Fruit fly (Drosophila melanogaster) whole organism, embryonic: ENCODE results near the gene CG33664.

Experiments used
- Atf-2 ChIP-seq: fragments of 200-800 bp; sonication (Bioruptor generic); optimal IDR thresholded peaks from 2 replicates; lab custom pipeline; 2016; ENCODE audit warnings: missing biosample characterization, missing genetic modification characterization
- CG10543 ChIP-seq: fragments of 200-800 bp; sonication (Bioruptor generic); optimal IDR thresholded peaks from 3 replicates; lab custom pipeline; 2017; ENCODE audit warnings: missing biosample characterization, mild to moderate bottlenecking, missing genetic modification characterization, moderate library complexity
- CG10565 ChIP-seq: fragments of 200-800 bp; sonication (Bioruptor generic); optimal IDR thresholded peaks from 3 replicates; lab custom pipeline; 2016; ENCODE audit warnings: missing biosample characterization, mild to moderate bottlenecking, missing genetic modification characterization
- CG10654 ChIP-seq: fragments of 200-800 bp; sonication (Bioruptor generic); optimal IDR thresholded peaks from 2 replicates; lab custom pipeline; 2016; ENCODE audit warnings: missing biosample characterization, missing genetic modification characterization
- CG12104 ChIP-seq: fragments of 200-800 bp; sonication (Bioruptor generic); optimal IDR thresholded peaks from 3 replicates; lab custom pipeline; 2016; ENCODE audit warnings: missing biosample characterization, missing genetic modification characterization
- CG12942 ChIP-seq: fragments of 200-800 bp; sonication (Bioruptor generic); optimal IDR thresholded peaks from 3 replicates; lab custom pipeline; 2016; ENCODE audit warnings: missing biosample characterization, missing genetic modification characterization
- CG14860 ChIP-seq: fragments of 200-800 bp; sonication (Bioruptor generic); IDR thresholded peaks from 3 replicates; pipeline ENCODE4 v1.3.6; 2022; ENCODE audit warnings: missing biosample characterization, missing genetic modification characterization; ENCODE audit not compliant: partially characterized antibody
- CG15601 ChIP-seq: fragments of 200-800 bp; sonication (Bioruptor generic); optimal IDR thresholded peaks from 3 replicates; lab custom pipeline; 2019; ENCODE audit warnings: missing biosample characterization, mild to moderate bottlenecking, missing genetic modification characterization, moderate library complexity
- CG16863 ChIP-seq: fragments of 200-800 bp; sonication (Bioruptor generic); optimal IDR thresholded peaks from 3 replicates; lab custom pipeline; 2016; ENCODE audit warnings: missing biosample characterization, missing genetic modification characterization
- CG18011 ChIP-seq: fragments of 200-800 bp; sonication (Bioruptor generic); optimal IDR thresholded peaks from 2 replicates; lab custom pipeline; 2017; ENCODE audit warnings: missing biosample characterization, missing genetic modification characterization, mild to moderate bottlenecking, moderate library complexity, missing genotype
- CG2116 ChIP-seq: fragments of 200-800 bp; sonication (Bioruptor generic); optimal IDR thresholded peaks from 3 replicates; lab custom pipeline; 2018; ENCODE audit warnings: missing biosample characterization, mild to moderate bottlenecking, missing genetic modification characterization
- CG2875 ChIP-seq: fragments of 200-800 bp; sonication (Bioruptor generic); optimal IDR thresholded peaks from 2 replicates; lab custom pipeline; 2017; ENCODE audit warnings: missing biosample characterization, mild to moderate bottlenecking, missing genetic modification characterization, missing genetic modification reagents
- CG34224 ChIP-seq: fragments of 200-800 bp; sonication (Bioruptor generic); IDR thresholded peaks from 3 replicates; pipeline ENCODE4 v1.3.6; 2022; ENCODE audit warnings: missing biosample characterization, missing genetic modification characterization; ENCODE audit not compliant: partially characterized antibody
- CG4328 ChIP-seq: fragments of 200-800 bp; sonication (Bioruptor generic); optimal IDR thresholded peaks from 3 replicates; lab custom pipeline; 2017; ENCODE audit warnings: missing biosample characterization, missing genetic modification reagents, missing genetic modification characterization
- CG4707 ChIP-seq: fragments of 200-800 bp; sonication (Bioruptor generic); optimal IDR thresholded peaks from 2 replicates; lab custom pipeline; 2018; ENCODE audit warnings: missing biosample characterization, mild to moderate bottlenecking, missing genetic modification characterization, moderate library complexity
- CG6683 ChIP-seq: fragments of 200-800 bp; sonication (Bioruptor generic); optimal IDR thresholded peaks from 2 replicates; lab custom pipeline; 2017; ENCODE audit warnings: missing biosample characterization, mild to moderate bottlenecking, missing genetic modification characterization, missing genetic modification reagents
- CG7745 ChIP-seq: fragments of 200-800 bp; sonication (Bioruptor generic); optimal IDR thresholded peaks from 2 replicates; lab custom pipeline; 2018; ENCODE audit warnings: missing biosample characterization, mild to moderate bottlenecking, missing genetic modification characterization, moderate library complexity
- CG8388 ChIP-seq: fragments of 200-800 bp; sonication (Bioruptor generic); optimal IDR thresholded peaks from 2 replicates; lab custom pipeline; 2019; ENCODE audit warnings: missing biosample characterization, mild to moderate bottlenecking, missing genetic modification characterization, moderate library complexity
- CG9609 ChIP-seq: fragments of 200-800 bp; sonication (Bioruptor generic); optimal IDR thresholded peaks from 3 replicates; lab custom pipeline; 2016; ENCODE audit warnings: missing biosample characterization, missing genetic modification characterization
- CG9876 ChIP-seq: fragments of 200-800 bp; sonication (Bioruptor generic); optimal IDR thresholded peaks from 2 replicates; lab custom pipeline; 2016; ENCODE audit warnings: missing biosample characterization, missing genetic modification characterization
- Chrac-16 ChIP-seq: fragments of 200-800 bp; sonication (Bioruptor generic); optimal IDR thresholded peaks from 3 replicates; lab custom pipeline; 2016; ENCODE audit warnings: missing biosample characterization, missing genetic modification characterization
- Dref ChIP-seq: fragments of 200-800 bp; sonication (Bioruptor generic); IDR thresholded peaks from 2 replicates; pipeline ENCODE4 v1.3.6; 2022; ENCODE audit warnings: missing biosample characterization, missing genetic modification characterization
- Lpt ChIP-seq: fragments of >200 bp; optimal IDR thresholded peaks from 2 replicates; lab custom pipeline; 2018; ENCODE audit warnings: missing biosample characterization, missing genetic modification characterization
- MBD-R2 ChIP-seq: fragments of 200-800 bp; sonication (Bioruptor generic); IDR thresholded peaks from 2 replicates; pipeline ENCODE4 v1.3.6; 2022; ENCODE audit warnings: missing biosample characterization, missing genetic modification characterization
- Med ChIP-seq: fragments of 200-800 bp; sonication (Bioruptor generic); peaks from one replicate; lab custom pipeline; 2016; ENCODE audit warnings: missing biosample characterization, missing genetic modification characterization, mild to moderate bottlenecking, inconsistent platforms, moderate library complexity
- Myb ChIP-seq: fragments of 200-800 bp; sonication (Bioruptor generic); optimal IDR thresholded peaks from 2 replicates; lab custom pipeline; 2016; ENCODE audit warnings: missing biosample characterization, missing genetic modification characterization
- Usf ChIP-seq: fragments of 200-800 bp; sonication (Bioruptor generic); optimal IDR thresholded peaks from 2 replicates; lab custom pipeline; 2017; ENCODE audit warnings: missing genotype, missing biosample characterization, missing genetic modification characterization
- abd-A ChIP-seq: fragments of 200-800 bp; sonication (Bioruptor generic); optimal IDR thresholded peaks from 3 replicates; lab custom pipeline; 2019; ENCODE audit warnings: missing biosample characterization, mild to moderate bottlenecking, missing genetic modification characterization, moderate library complexity
- aop ChIP-seq: fragments of 200-800 bp; sonication (Bioruptor generic); IDR thresholded peaks from 2 replicates; pipeline ENCODE4 v1.3.6; 2022; ENCODE audit warnings: missing biosample characterization, missing genetic modification characterization
- ase ChIP-seq: fragments of 200-800 bp; sonication (Bioruptor generic); IDR thresholded peaks from 3 replicates; pipeline ENCODE4 v1.3.6; 2022; ENCODE audit warnings: missing biosample characterization, missing genetic modification characterization
- az2 ChIP-seq: fragments of 200-800 bp; sonication (Bioruptor generic); optimal IDR thresholded peaks from 3 replicates; lab custom pipeline; 2016; ENCODE audit warnings: missing biosample characterization, missing genetic modification characterization
- cato ChIP-seq: fragments of 200-800 bp; sonication (Bioruptor generic); optimal IDR thresholded peaks from 2 replicates; lab custom pipeline; 2016; ENCODE audit warnings: missing biosample characterization, missing genetic modification characterization, borderline replicate concordance
- corto ChIP-seq: fragments of 200-800 bp; sonication (Bioruptor generic); optimal IDR thresholded peaks from 2 replicates; lab custom pipeline; 2016; ENCODE audit warnings: missing biosample characterization, mild to moderate bottlenecking, missing genetic modification characterization, moderate library complexity
- dan ChIP-seq: fragments of 200-800 bp; sonication (Bioruptor generic); IDR thresholded peaks from 2 replicates; pipeline ENCODE4 v1.3.6; 2022; ENCODE audit warnings: missing biosample characterization, missing genetic modification characterization
- dm ChIP-seq: fragments of 200-800 bp; sonication (Bioruptor generic); optimal IDR thresholded peaks from 3 replicates; lab custom pipeline; 2016; ENCODE audit warnings: missing biosample characterization, missing genetic modification characterization
- esg ChIP-seq: fragments of 200-800 bp; sonication (Bioruptor generic); conservative IDR thresholded peaks from 2 replicates; pipeline ENCODE4 v1.3.6; 2022; ENCODE audit warnings: missing biosample characterization, missing genetic modification characterization
- fd3F ChIP-seq: fragments of 200-800 bp; sonication (Bioruptor generic); optimal IDR thresholded peaks from 2 replicates; lab custom pipeline; 2018; ENCODE audit warnings: missing biosample characterization, mild to moderate bottlenecking, missing genetic modification characterization, moderate library complexity
- gsb-n ChIP-seq: fragments of 200-800 bp; sonication (Bioruptor generic); optimal IDR thresholded peaks from 3 replicates; lab custom pipeline; 2018; ENCODE audit warnings: missing biosample characterization, mild to moderate bottlenecking, missing genetic modification characterization
- gt ChIP-seq: fragments of 200-800 bp; sonication (Bioruptor generic); IDR thresholded peaks from 2 replicates; pipeline ENCODE4 v1.3.6; 2022; ENCODE audit warnings: missing biosample characterization, missing genetic modification characterization
- lbe ChIP-seq: fragments of 200-800 bp; sonication (Bioruptor generic); optimal IDR thresholded peaks from 2 replicates; lab custom pipeline; 2016; ENCODE audit warnings: missing biosample characterization, mild to moderate bottlenecking, missing genetic modification characterization
- nmo ChIP-seq: fragments of 200-800 bp; sonication (Bioruptor generic); optimal IDR thresholded peaks from 2 replicates; lab custom pipeline; 2018; ENCODE audit warnings: missing biosample characterization, mild to moderate bottlenecking, missing genetic modification characterization, moderate library complexity
- otp ChIP-seq: fragments of 200-800 bp; sonication (Bioruptor generic); IDR thresholded peaks from 3 replicates; pipeline ENCODE4, ENCODE4 v1.3.6; 2022; ENCODE audit warnings: missing biosample characterization, missing genetic modification characterization
- pzg ChIP-seq: fragments of 200-800 bp; sonication (Bioruptor generic); optimal IDR thresholded peaks from 3 replicates; lab custom pipeline; 2018; ENCODE audit warnings: missing biosample characterization, mild to moderate bottlenecking, missing genetic modification characterization, moderate library complexity
- so ChIP-seq: fragments of 200-800 bp; sonication (Bioruptor generic); IDR thresholded peaks from 3 replicates; pipeline ENCODE4 v1.3.6; 2022; ENCODE audit warnings: missing biosample characterization, missing genetic modification characterization
- sqz ChIP-seq: fragments of 200-800 bp; sonication (Bioruptor generic); optimal IDR thresholded peaks from 3 replicates; lab custom pipeline; 2018; ENCODE audit warnings: missing biosample characterization, mild to moderate bottlenecking, missing genetic modification characterization
- stc ChIP-seq: fragments of 200-800 bp; sonication (Bioruptor generic); IDR thresholded peaks from 2 replicates; pipeline ENCODE4 v1.3.6; 2022; ENCODE audit warnings: missing biosample characterization, missing genetic modification characterization
- tll ChIP-seq, 2 experiments: fragments of 200-800 bp in 1 of 2; fragments of >200 bp in 1 of 2; sonication (Bioruptor generic) in 1 of 2; optimal IDR thresholded peaks; 2 replicates each; lab custom pipeline; 2017 to 2019; ENCODE audit warnings: missing biosample characterization in 2 of 2, missing genetic modification characterization in 2 of 2, mild to moderate bottlenecking in 1 of 2, moderate library complexity in 1 of 2
- trem ChIP-seq: fragments of 200-800 bp; optimal IDR thresholded peaks from 3 replicates; lab custom pipeline; 2019; ENCODE audit warnings: missing biosample characterization, mild to moderate bottlenecking, missing genetic modification characterization, moderate library complexity
- wek ChIP-seq: fragments of 200-800 bp; sonication (Bioruptor generic); optimal IDR thresholded peaks from 3 replicates; lab custom pipeline; 2018; ENCODE audit warnings: missing biosample characterization, mild to moderate bottlenecking, missing genetic modification characterization, moderate library complexity
- z ChIP-seq: fragments of 200-800 bp; sonication (Bioruptor generic); IDR thresholded peaks from 3 replicates; pipeline ENCODE4 v1.3.6; 2022; ENCODE audit warnings: missing biosample characterization, missing genetic modification characterization
- zfh2 ChIP-seq: fragments of 200-800 bp; sonication (Bioruptor generic); optimal IDR thresholded peaks from 2 replicates; lab custom pipeline; 2016; ENCODE audit warnings: missing biosample characterization, missing genetic modification characterization

Gene CG33664

DNA sequence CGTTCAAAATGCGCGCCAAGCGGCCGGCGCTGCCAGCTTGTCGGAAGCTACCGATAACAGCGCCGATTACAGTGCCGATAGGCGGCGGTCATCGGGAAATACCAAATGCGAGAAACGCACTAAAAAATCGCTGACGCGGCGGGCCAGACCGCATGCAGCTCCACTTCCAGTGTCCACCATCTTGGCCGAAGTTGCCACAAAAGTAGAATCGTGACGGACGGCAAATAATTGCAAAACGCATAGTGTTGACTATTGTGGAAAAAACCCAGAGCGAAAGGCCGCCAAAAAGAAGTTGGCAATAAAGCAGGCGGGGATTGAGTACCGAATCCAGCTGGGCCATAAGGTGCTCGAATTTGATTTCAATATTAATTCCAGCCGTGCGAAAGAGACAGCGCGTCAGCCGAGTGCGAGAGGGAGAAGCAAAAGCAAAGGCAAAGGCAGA lies 37.1 kb upstream of the CG33664 start, which contains the start of gene CG3847 (continued):
- TF ChIP-seq CG10565 (GFP tag; lab: Kevin White, UChicago) (no peak), CG9609 (GFP tag; lab: Kevin White, UChicago) (peak; percentile 29), CG12942 (GFP tag; lab: Kevin White, UChicago) (no peak), wek (GFP tag; lab: Kevin White, UChicago) (no peak), Med (GFP tag; lab: Kevin White, UChicago) (peak; percentile 88), CG15601 (tag; lab: Kevin White, UChicago) (peak; percentile 46), cato (GFP tag; lab: Kevin White, UChicago) (no peak), pzg (GFP tag; lab: Kevin White, UChicago) (peak; percentile 99), nmo (GFP tag; lab: Kevin White, UChicago) (peak; percentile 69), CG10543 (peak; percentile 60), CG4328 (no peak), corto (GFP tag; lab: Kevin White, UChicago) (no peak), Chrac-16 (GFP tag; lab: Kevin White, UChicago) (no peak), CG14860 (GFP tag; lab: Robert Waterston, UW) (peak; percentile 52; the same call in 1 of the 3 replicates), CG10654 (GFP tag; lab: Kevin White, UChicago) (peak; percentile 17), so (GFP tag; lab: Robert Waterston, UW) (peak; percentile 47; the same call in 1 of the 3 replicates), CG16863 (GFP tag; lab: Kevin White, UChicago) (no peak), aop (no peak), Dref (GFP tag; lab: Robert Waterston, UW) (peak; percentile 96), Lpt (GFP tag; lab: Kevin White, UChicago) (no peak), sqz (GFP tag; lab: Kevin White, UChicago) (no peak), Usf (GFP tag; lab: Kevin White, UChicago) (no peak), CG2875 (GFP tag; lab: Kevin White, UChicago) (no peak), CG18011 (peak; percentile 56), CG2116 (GFP tag; lab: Kevin White, UChicago) (peak; percentile 84), CG9876 (GFP tag; lab: Kevin White, UChicago) (no peak), lbe (GFP tag; lab: Kevin White, UChicago) (no peak), gt (GFP tag; lab: Robert Waterston, UW) (no peak), abd-A (peak; percentile 51), CG6683 (GFP tag; lab: Kevin White, UChicago) (no peak), CG8388 (GFP tag; lab: Kevin White, UChicago) (no peak), dm (peak; percentile 65), CG12104 (no peak), z (GFP tag; lab: Robert Waterston, UW) (no peak), fd3F (GFP tag; lab: Kevin White, UChicago) (no peak), CG34224 (GFP tag; lab: Robert Waterston, UW) (peak; percentile 43; the same call in 1 of the 3 replicates), otp (GFP tag; lab: Robert Waterston, UW) (0 out of 3 replicates have a peak, but pooled peaks have one; percentile 48), CG7745 (tag; lab: Kevin White, UChicago) (no peak), Atf-2 (no peak), dan (GFP tag; lab: Robert Waterston, UW) (no peak), Myb (GFP tag; lab: Kevin White, UChicago) (peak; percentile 97), CG4707 (GFP tag; lab: Kevin White, UChicago) (no peak), ase (no peak), gsb-n (tag; lab: Kevin White, UChicago) (peak; percentile 21), MBD-R2 (GFP tag; lab: Robert Waterston, UW) (peak; percentile 73), trem (tag; lab: Kevin White, UChicago) (peak; percentile 83), tll (GFP tag; optimal IDR thresholded peaks at IDR 0.05; lab: Kevin White, UChicago) (peak in 1 of 2 experiments; percentile 33), stc (GFP tag; lab: Robert Waterston, UW) (no peak), zfh2 (GFP tag; lab: Kevin White, UChicago) (peak; percentile 21), esg (GFP tag; lab: Robert Waterston, UW) (no peak), az2 (GFP tag; lab: Kevin White, UChicago) (no peak)
